Worm (Caenorhabditis elegans) whole organism, L2 larva: Measurements from ENCODE around the gene lmd-3.

Experiments used
- C34F6.9 ChIP-seq: fragments of 150-350 bp; optimal IDR thresholded peaks from 2 replicates; lab custom pipeline; 2014; ENCODE audit warnings: missing biosample characterization, missing genetic modification characterization
- ZK546.5 ChIP-seq: sonication (generic microtip); optimal IDR thresholded peaks from 2 replicates; lab custom pipeline; 2017; ENCODE audit warnings: missing biosample characterization, missing genetic modification characterization
- ama-1 ChIP-seq: fragments of 150-350 bp; optimal IDR thresholded peaks from 2 replicates; lab custom pipeline; 2018; ENCODE audit warnings: inconsistent platforms
- lin-39 ChIP-seq: fragments of 150-350 bp; optimal IDR thresholded peaks from 2 replicates; lab custom pipeline; 2014; ENCODE audit warnings: missing biosample characterization, missing genetic modification reagents, missing genetic modification characterization
- peb-1 ChIP-seq: fragments of 150-350 bp; optimal IDR thresholded peaks from 2 replicates; lab custom pipeline; 2014; ENCODE audit warnings: missing biosample characterization, missing genetic modification characterization
- unc-39 ChIP-seq: fragments of 150-350 bp; optimal IDR thresholded peaks from 2 replicates; lab custom pipeline; 2014; ENCODE audit warnings: missing biosample characterization, missing genetic modification characterization
- unc-62 ChIP-seq: fragments of 150-350 bp; optimal IDR thresholded peaks from 2 replicates; lab custom pipeline; 2014; ENCODE audit warnings: missing biosample characterization, missing genetic modification reagents, missing genetic modification characterization

ce11 chrV:8384809-8385208, 59.8 kb downstream of the lmd-3 start:
- TF ChIP-seq ama-1 (lab: Kevin White, UChicago) = no peak
- TF ChIP-seq ZK546.5 (tag; lab: Kevin White, UChicago) = no peak
- no peak for TF ChIP-seq unc-39
- no peak for TF ChIP-seq lin-39 (tag; lab: Kevin White, UChicago)
- TF ChIP-seq peb-1 = no peak
- no peak for TF ChIP-seq C34F6.9 (tag; lab: Kevin White, UChicago)
- TF ChIP-seq unc-62 (GFP tag; lab: Kevin White, UChicago) = no peak
